Fruit fly (Drosophila melanogaster) whole organism, embryonic: Measurements from ENCODE around the gene cl.
A peak's percentile ranks its signal among the peaks of the same experiment; 100 is the strongest.

Experiments
- Ada2b ChIP-seq: fragments of 200-800 bp; sonication (Bioruptor generic); IDR thresholded peaks from 2 replicates; pipeline ENCODE4 v1.3.6; 2022; ENCODE audit warnings: missing biosample characterization, missing genetic modification characterization
- Bdp1 ChIP-seq: fragments of 200-800 bp; sonication (Bioruptor generic); optimal IDR thresholded peaks from 3 replicates; lab custom pipeline; 2016; ENCODE audit warnings: missing biosample characterization, missing genetic modification characterization
- CG10431 ChIP-seq: fragments of 200-800 bp; sonication (Bioruptor generic); optimal IDR thresholded peaks from 3 replicates; lab custom pipeline; 2018; ENCODE audit warnings: missing biosample characterization, mild to moderate bottlenecking, missing genetic modification characterization
- CG11085 ChIP-seq: fragments of 200-800 bp; sonication (Bioruptor generic); IDR thresholded peaks from 2 replicates; pipeline ENCODE4 v1.3.6; 2022; ENCODE audit warnings: missing biosample characterization, missing genetic modification characterization
- CG12299 ChIP-seq: fragments of 200-800 bp; sonication (Bioruptor generic); optimal IDR thresholded peaks from 2 replicates; lab custom pipeline; 2018; ENCODE audit warnings: missing biosample characterization, mild to moderate bottlenecking, missing genetic modification characterization
- CG14441 ChIP-seq: fragments of 200-800 bp; sonication (Bioruptor generic); IDR thresholded peaks from 2 replicates; pipeline ENCODE4 v1.3.6; 2022; ENCODE audit warnings: missing biosample characterization, missing genetic modification characterization
- CG14667 ChIP-seq: fragments of 200-800 bp; sonication (Bioruptor generic); IDR thresholded peaks from 2 replicates; pipeline ENCODE4 v1.3.6; 2022; ENCODE audit warnings: missing biosample characterization, missing genetic modification characterization
- CG15696 ChIP-seq: fragments of 200-800 bp; sonication (Bioruptor generic); optimal IDR thresholded peaks from 2 replicates; lab custom pipeline; 2019; ENCODE audit warnings: missing biosample characterization, mild to moderate bottlenecking, missing genetic modification characterization, moderate library complexity
- CG17385 ChIP-seq: fragments of 200-800 bp; sonication (Bioruptor generic); optimal IDR thresholded peaks from 3 replicates; lab custom pipeline; 2018; ENCODE audit warnings: missing biosample characterization, mild to moderate bottlenecking, missing genetic modification characterization
- CG31388 ChIP-seq: fragments of 200-800 bp; sonication (Bioruptor generic); optimal IDR thresholded peaks from 2 replicates; lab custom pipeline; 2016; ENCODE audit warnings: missing biosample characterization, missing genetic modification characterization
- CG32532 ChIP-seq: fragments of 200-800 bp; sonication (Bioruptor generic); IDR thresholded peaks from 2 replicates; pipeline ENCODE4 v1.3.6; 2022; ENCODE audit warnings: missing biosample characterization, missing genetic modification characterization
- CG32772 ChIP-seq: fragments of 200-800 bp; sonication (Bioruptor generic); IDR thresholded peaks from 2 replicates; pipeline ENCODE4 v1.3.6; 2022; ENCODE audit warnings: missing biosample characterization, missing genetic modification characterization
- CG3847 ChIP-seq: fragments of 200-800 bp; sonication (Bioruptor generic); IDR thresholded peaks from 2 replicates; pipeline ENCODE4 v1.3.6; 2022; ENCODE audit warnings: missing biosample characterization, missing genetic modification characterization
- CG6689 ChIP-seq: fragments of 200-800 bp; sonication (Bioruptor generic); IDR thresholded peaks from 2 replicates; pipeline ENCODE4 v1.3.6; 2022; ENCODE audit warnings: missing biosample characterization, missing genetic modification characterization
- CG8388 ChIP-seq: fragments of 200-800 bp; sonication (Bioruptor generic); optimal IDR thresholded peaks from 2 replicates; lab custom pipeline; 2019; ENCODE audit warnings: missing biosample characterization, mild to moderate bottlenecking, missing genetic modification characterization, moderate library complexity
- D19A ChIP-seq: fragments of 200-800 bp; optimal IDR thresholded peaks from 3 replicates; lab custom pipeline; 2019; ENCODE audit warnings: missing biosample characterization, mild to moderate bottlenecking, missing genetic modification characterization, moderate library complexity
- H2.0 ChIP-seq: fragments of 200-800 bp; sonication (Bioruptor generic); IDR thresholded peaks from 2 replicates; pipeline ENCODE4 v1.3.6; 2022; ENCODE audit warnings: missing biosample characterization, missing genetic modification characterization
- HLH3B ChIP-seq: fragments of 200-800 bp; sonication (Bioruptor generic); IDR thresholded peaks from 2 replicates; pipeline ENCODE4 v1.3.6; 2022; ENCODE audit warnings: missing biosample characterization, missing genetic modification characterization
- Lhr ChIP-seq: fragments of 200-800 bp; sonication (Bioruptor generic); optimal IDR thresholded peaks from 3 replicates; lab custom pipeline; 2017; ENCODE audit warnings: mild to moderate bottlenecking, missing biosample characterization, missing genetic modification reagents, missing genetic modification characterization
- Lpt ChIP-seq: fragments of >200 bp; optimal IDR thresholded peaks from 2 replicates; lab custom pipeline; 2018; ENCODE audit warnings: missing biosample characterization, missing genetic modification characterization
- Med ChIP-seq: fragments of 200-800 bp; sonication (Bioruptor generic); peaks from one replicate; lab custom pipeline; 2016; ENCODE audit warnings: missing biosample characterization, missing genetic modification characterization, mild to moderate bottlenecking, inconsistent platforms, moderate library complexity
- NFAT ChIP-seq: fragments of 200-800 bp; sonication (Bioruptor generic); IDR thresholded peaks from 2 replicates; pipeline ENCODE4 v1.3.6; 2022; ENCODE audit warnings: missing biosample characterization, missing genetic modification characterization
- NK7.1 ChIP-seq: fragments of 200-800 bp; sonication (Bioruptor generic); optimal IDR thresholded peaks from 3 replicates; lab custom pipeline; 2016; ENCODE audit warnings: missing biosample characterization, missing genetic modification characterization
- Nf-YB ChIP-seq: fragments of 200-800 bp; sonication (Bioruptor generic); optimal IDR thresholded peaks from 3 replicates; lab custom pipeline; 2019; ENCODE audit warnings: missing biosample characterization, mild to moderate bottlenecking, missing genetic modification characterization, moderate library complexity
- Oaz ChIP-seq: fragments of 200-800 bp; sonication (Bioruptor generic); IDR thresholded peaks from 2 replicates; pipeline ENCODE4 v1.3.6; 2022; ENCODE audit warnings: missing biosample characterization, missing genetic modification characterization
- Rfx ChIP-seq: fragments of 200-800 bp; sonication (Bioruptor generic); IDR thresholded peaks from 2 replicates; pipeline ENCODE4 v1.3.6; 2022; ENCODE audit warnings: missing biosample characterization, missing genetic modification characterization
- Scr ChIP-seq: fragments of 200-800 bp; sonication (Bioruptor generic); IDR thresholded peaks from 2 replicates; pipeline ENCODE4 v1.3.6; 2022; ENCODE audit warnings: missing biosample characterization, missing genetic modification characterization; ENCODE audit not compliant: partially characterized antibody
- TFAM ChIP-seq: fragments of 200-800 bp; sonication (Bioruptor generic); optimal IDR thresholded peaks from 2 replicates; lab custom pipeline; 2017; ENCODE audit warnings: missing biosample characterization, missing genetic modification characterization, inconsistent platforms
- abd-A ChIP-seq: fragments of 200-800 bp; sonication (Bioruptor generic); optimal IDR thresholded peaks from 3 replicates; lab custom pipeline; 2019; ENCODE audit warnings: missing biosample characterization, mild to moderate bottlenecking, missing genetic modification characterization, moderate library complexity
- ato ChIP-seq: fragments of 200-800 bp; sonication (Bioruptor generic); IDR thresholded peaks from 2 replicates; pipeline ENCODE4 v1.3.6; 2022; ENCODE audit warnings: missing biosample characterization, missing genetic modification characterization; ENCODE audit not compliant: partially characterized antibody
- btn ChIP-seq: fragments of 200-800 bp; sonication (Bioruptor generic); optimal IDR thresholded peaks from 2 replicates; lab custom pipeline; 2016; ENCODE audit warnings: missing biosample characterization, missing genetic modification characterization
- chinmo ChIP-seq: fragments of 200-800 bp; sonication (Bioruptor generic); IDR thresholded peaks from 4 replicates; pipeline ENCODE4 v1.3.6; 2022; ENCODE audit warnings: missing biosample characterization, missing genetic modification characterization; ENCODE audit not compliant: partially characterized antibody
- croc ChIP-seq: fragments of 200-800 bp; sonication (Bioruptor generic); conservative IDR thresholded peaks from 3 replicates; pipeline ENCODE4 v1.3.6; 2022; ENCODE audit warnings: missing biosample characterization, missing genetic modification characterization
- dysf ChIP-seq: fragments of 200-800 bp; sonication (Bioruptor generic); IDR thresholded peaks from 3 replicates; pipeline ENCODE4 v1.3.6; 2022; ENCODE audit warnings: missing biosample characterization, missing genetic modification characterization
- eyg ChIP-seq: fragments of 200-800 bp; sonication (Bioruptor generic); optimal IDR thresholded peaks from 3 replicates; lab custom pipeline; 2016; ENCODE audit warnings: missing biosample characterization, missing genetic modification characterization
- fru ChIP-seq: fragments of >200 bp; optimal IDR thresholded peaks from 2 replicates; lab custom pipeline; 2017
- fu2 ChIP-seq: fragments of 200-800 bp; sonication (Bioruptor generic); optimal IDR thresholded peaks from 2 replicates; lab custom pipeline; 2016; ENCODE audit warnings: missing biosample characterization, missing genetic modification characterization
- grau ChIP-seq: fragments of 200-800 bp; optimal IDR thresholded peaks from 3 replicates; lab custom pipeline; 2019; ENCODE audit warnings: missing biosample characterization, mild to moderate bottlenecking, missing genetic modification characterization, moderate library complexity
- ind ChIP-seq: fragments of 200-800 bp; sonication (Bioruptor generic); optimal IDR thresholded peaks from 3 replicates; lab custom pipeline; 2016; ENCODE audit warnings: missing biosample characterization, missing genetic modification characterization
- kni ChIP-seq: fragments of 200-800 bp; sonication (Bioruptor generic); optimal IDR thresholded peaks from 3 replicates; lab custom pipeline; 2017; ENCODE audit warnings: mild to moderate bottlenecking, missing biosample characterization, missing genetic modification reagents, missing genetic modification characterization
- lilli ChIP-seq: fragments of 200-800 bp; sonication (Bioruptor generic); optimal IDR thresholded peaks from 3 replicates; lab custom pipeline; 2016; ENCODE audit warnings: missing biosample characterization, missing genetic modification characterization
- onecut ChIP-seq: fragments of 200-800 bp; sonication (Bioruptor generic); IDR thresholded peaks from 2 replicates; pipeline ENCODE4 v1.3.6; 2022; ENCODE audit warnings: missing biosample characterization, missing genetic modification characterization
- pan ChIP-seq, 4 experiments: fragments of >200 bp in 3 of 4; fragments of 200-800 bp in 1 of 4; sonication (Bioruptor generic) in 1 of 4; optimal IDR thresholded peaks in 3 of 4; IDR thresholded peaks in 1 of 4; 2 replicates each; pipeline versions ENCODE4 v1.3.6 to Lab custom; 2017 to 2022; ENCODE audit warnings: missing biosample characterization in 2 of 4, missing genetic modification characterization in 2 of 4, mixed read lengths in 1 of 4
- pzg ChIP-seq: fragments of 200-800 bp; sonication (Bioruptor generic); optimal IDR thresholded peaks from 3 replicates; lab custom pipeline; 2018; ENCODE audit warnings: missing biosample characterization, mild to moderate bottlenecking, missing genetic modification characterization, moderate library complexity
- run ChIP-seq: fragments of 200-800 bp; sonication (Bioruptor generic); optimal IDR thresholded peaks from 3 replicates; lab custom pipeline; 2018; ENCODE audit warnings: missing biosample characterization, mild to moderate bottlenecking, missing genetic modification characterization
- sc ChIP-seq, 3 experiments: fragments of >200 bp in 2 of 3; fragments of 200-800 bp in 1 of 3; sonication (Bioruptor generic) in 1 of 3; optimal IDR thresholded peaks; 2 replicates in 2 of 3; 3 replicates in 1 of 3; lab custom pipeline; 2017; ENCODE audit warnings: mild to moderate bottlenecking in 1 of 3, missing biosample characterization in 1 of 3, missing genetic modification characterization in 1 of 3, missing genetic modification reagents in 1 of 3
- sisA ChIP-seq: fragments of 200-800 bp; sonication (Bioruptor generic); IDR thresholded peaks from 2 replicates; pipeline ENCODE4 v1.3.6; 2022; ENCODE audit warnings: missing biosample characterization, missing genetic modification characterization
- vvl ChIP-seq: fragments of 200-800 bp; sonication (Bioruptor generic); IDR thresholded peaks from 2 replicates; pipeline ENCODE4 v1.3.6; 2022; ENCODE audit warnings: missing biosample characterization, missing genetic modification characterization
- zen ChIP-seq: fragments of 200-800 bp; sonication (Bioruptor generic); optimal IDR thresholded peaks from 3 replicates; lab custom pipeline; 2018; ENCODE audit warnings: missing biosample characterization, mild to moderate bottlenecking, missing genetic modification characterization, moderate library complexity

The cl gene

dm6 chr2L:5496468-5497093, 23.4 kb upstream of the cl start (continued):
- TF ChIP-seq CG15696 (tag; lab: Kevin White, UChicago) (peak; percentile 22), sc (optimal IDR thresholded peaks at IDR 0.05; lab: Kevin White, UChicago) (no peak), sc (GFP tag; optimal IDR thresholded peaks at IDR 0.05; lab: Kevin White, UChicago) (peak; percentile 46), D19A (tag; lab: Kevin White, UChicago) (peak; percentile 57), run (tag; lab: Kevin White, UChicago) (no peak), Med (GFP tag; lab: Kevin White, UChicago) (peak; percentile 87), HLH3B (GFP tag; lab: Robert Waterston, UW) (peak; percentile 40), abd-A (tag; lab: Kevin White, UChicago) (peak; percentile 39), CG14667 (peak; percentile 24; the same call in 1 of the 2 replicates), fu2 (GFP tag; lab: Kevin White, UChicago) (peak; percentile 2), Scr (no peak), grau (tag; lab: Kevin White, UChicago) (peak; percentile 69), CG8388 (peak; percentile 61), eyg (GFP tag; lab: Kevin White, UChicago) (no peak), CG11085 (GFP tag; lab: Robert Waterston, UW) (peak; percentile 50; the same call in 1 of the 2 replicates), onecut (GFP tag; lab: Robert Waterston, UW) (peak; percentile 43; the same call in 1 of the 2 replicates), zen (tag; lab: Kevin White, UChicago) (peak; percentile 31), ato (GFP tag; lab: Robert Waterston, UW) (no peak), H2.0 (peak; percentile 44; the same call in 1 of the 2 replicates), CG3847 (peak; percentile 61), CG32532 (GFP tag; lab: Robert Waterston, UW) (peak; percentile 63), NFAT (peak; percentile 35; the same call in 1 of the 2 replicates), pan (optimal IDR thresholded peaks at IDR 0.05; lab: Kevin White, UChicago) (no peak), pan (GFP tag; optimal IDR thresholded peaks at IDR 0.05 in 1 of 2, IDR thresholded peaks at IDR 0.05 in 1 of 2) (no peak), ind (peak; percentile 43), sisA (GFP tag; lab: Robert Waterston, UW) (peak; percentile 74), CG17385 (peak; percentile 50), dysf (peak; percentile 64), Lpt (no peak), Ada2b (peak; percentile 66), CG12299 (tag; lab: Kevin White, UChicago) (peak; percentile 5), TFAM (GFP tag; lab: Kevin White, UChicago) (no peak), Nf-YB (GFP tag; lab: Kevin White, UChicago) (peak; percentile 44), NK7.1 (GFP tag; lab: Kevin White, UChicago) (peak; percentile 9), fru (lab: Kevin White, UChicago) (no peak), CG32772 (GFP tag; lab: Robert Waterston, UW) (peak; percentile 57; the same call in 1 of the 2 replicates), chinmo (GFP tag; lab: Robert Waterston, UW) (no peak), CG6689 (GFP tag; lab: Robert Waterston, UW) (peak; percentile 64; the same call in 1 of the 2 replicates), Oaz (GFP tag; lab: Robert Waterston, UW) (peak; percentile 34; the same call in 1 of the 2 replicates), Rfx (GFP tag; lab: Robert Waterston, UW) (peak; percentile 77), CG31388 (GFP tag; lab: Kevin White, UChicago) (no peak), croc (GFP tag; lab: Robert Waterston, UW) (peak; percentile 35; the same call in 2 of the 3 replicates), CG14441 (GFP tag; lab: Robert Waterston, UW) (peak; percentile 43), Lhr (GFP tag; lab: Kevin White, UChicago) (peak; percentile 13), lilli (GFP tag; lab: Kevin White, UChicago) (peak; percentile 55), kni (GFP tag; lab: Kevin White, UChicago) (no peak), CG10431 (GFP tag; lab: Kevin White, UChicago) (peak; percentile 36), pzg (GFP tag; lab: Kevin White, UChicago) (no peak), btn (GFP tag; lab: Kevin White, UChicago) (no peak), vvl (GFP tag; lab: Robert Waterston, UW) (peak; percentile 65), Bdp1 (GFP tag; lab: Kevin White, UChicago) (no peak)
